Worm (Caenorhabditis elegans) whole organism, L2 larva: ENCODE data around the gene F53A2.3.

Source experiments
- C34F6.9 ChIP-seq: fragments of 150-350 bp; optimal IDR thresholded peaks from 2 replicates; lab custom pipeline; 2014; ENCODE audit warnings: missing biosample characterization, missing genetic modification characterization
- F13H6.1 ChIP-seq: sonication (generic microtip); optimal IDR thresholded peaks from 2 replicates; lab custom pipeline; 2016; ENCODE audit warnings: missing genetic modification characterization, missing compliant biosample characterization
- Y55F3AM.14 ChIP-seq: fragments of 200-800 bp; sonication (Bioruptor generic); optimal IDR thresholded peaks from 2 replicates; lab custom pipeline; 2018; ENCODE audit warnings: mild to moderate bottlenecking, missing genetic modification characterization, missing compliant biosample characterization
- ZK546.5 ChIP-seq: sonication (generic microtip); optimal IDR thresholded peaks from 2 replicates; lab custom pipeline; 2017; ENCODE audit warnings: missing biosample characterization, missing genetic modification characterization
- alr-1 ChIP-seq: fragments of 150-350 bp; optimal IDR thresholded peaks from 2 replicates; lab custom pipeline; 2014; ENCODE audit warnings: missing biosample characterization, missing genetic modification characterization
- aly-2 ChIP-seq: fragments of 150-350 bp; optimal IDR thresholded peaks from 2 replicates; lab custom pipeline; 2014; ENCODE audit warnings: missing biosample characterization, missing genetic modification characterization
- ama-1 ChIP-seq: fragments of 150-350 bp; optimal IDR thresholded peaks from 2 replicates; lab custom pipeline; 2018; ENCODE audit warnings: inconsistent platforms
- blmp-1 ChIP-seq: sonication (generic microtip); optimal IDR thresholded peaks from 2 replicates; lab custom pipeline; 2017; ENCODE audit warnings: missing genetic modification characterization, mild to moderate bottlenecking, missing compliant biosample characterization, antibody characterized with exemption, moderate library complexity; ENCODE audit not compliant: insufficient read depth
- ceh-16 ChIP-seq: fragments of 150-350 bp; optimal IDR thresholded peaks from 2 replicates; lab custom pipeline; 2014; ENCODE audit warnings: missing biosample characterization, missing genetic modification characterization
- crh-2 ChIP-seq: sonication (generic microtip); optimal IDR thresholded peaks from 2 replicates; lab custom pipeline; 2017; ENCODE audit warnings: missing biosample characterization, missing genetic modification characterization
- dmd-4 ChIP-seq: sonication (generic microtip); optimal IDR thresholded peaks from 2 replicates; lab custom pipeline; 2017; ENCODE audit warnings: missing biosample characterization, missing genetic modification characterization
- egl-27 ChIP-seq: sonication (generic microtip); optimal IDR thresholded peaks from 3 replicates; lab custom pipeline; 2017; ENCODE audit warnings: missing biosample characterization, missing genetic modification reagents, missing genetic modification characterization
- elt-1 ChIP-seq: fragments of 150-350 bp; optimal IDR thresholded peaks from 2 replicates; lab custom pipeline; 2014; ENCODE audit warnings: missing biosample characterization, missing genetic modification characterization
- elt-3 ChIP-seq: sonication (generic microtip); optimal IDR thresholded peaks from 2 replicates; lab custom pipeline; 2017; ENCODE audit warnings: missing biosample characterization, missing genetic modification characterization
- fos-1 ChIP-seq: fragments of 150-350 bp; optimal IDR thresholded peaks from 2 replicates; lab custom pipeline; 2014; ENCODE audit warnings: missing biosample characterization, missing genetic modification characterization
- gmeb-1 ChIP-seq: fragments of 150-350 bp; optimal IDR thresholded peaks from 2 replicates; lab custom pipeline; 2014; ENCODE audit warnings: missing biosample characterization, missing genetic modification characterization
- lin-11 ChIP-seq: fragments of 150-350 bp; sonication (generic microtip); optimal IDR thresholded peaks from 2 replicates; lab custom pipeline; 2014; ENCODE audit warnings: missing biosample characterization, missing genetic modification characterization, inconsistent platforms, mixed read lengths
- lsy-2 ChIP-seq, 2 experiments: fragments of 150-350 bp in 1 of 2; sonication (generic microtip) in 1 of 2; optimal IDR thresholded peaks; 2 replicates each; lab custom pipeline; 2014 to 2017; ENCODE audit warnings: missing biosample characterization in 2 of 2, missing genetic modification characterization in 2 of 2
- mbf-1 ChIP-seq: sonication (generic microtip); optimal IDR thresholded peaks from 2 replicates; lab custom pipeline; 2017; ENCODE audit warnings: missing biosample characterization, missing genetic modification characterization
- mdl-1 ChIP-seq, 2 experiments: fragments of 150-350 bp in 1 of 2; sonication (generic microtip) in 1 of 2; optimal IDR thresholded peaks; 2 replicates each; lab custom pipeline; 2017; ENCODE audit warnings: missing biosample characterization in 2 of 2, missing genetic modification characterization in 2 of 2
- nhr-10 ChIP-seq: sonication (generic microtip); optimal IDR thresholded peaks from 2 replicates; lab custom pipeline; 2017; ENCODE audit warnings: missing biosample characterization, missing genetic modification characterization
- nhr-11 ChIP-seq: fragments of 150-350 bp; optimal IDR thresholded peaks from 2 replicates; lab custom pipeline; 2014; ENCODE audit warnings: missing biosample characterization, missing genetic modification characterization
- nhr-129 ChIP-seq: fragments of 150-350 bp; optimal IDR thresholded peaks from 2 replicates; lab custom pipeline; 2014; ENCODE audit warnings: missing biosample characterization, missing genetic modification characterization
- nhr-21 ChIP-seq: fragments of 150-350 bp; optimal IDR thresholded peaks from 2 replicates; lab custom pipeline; 2014; ENCODE audit warnings: missing biosample characterization, missing genetic modification characterization
- nhr-23 ChIP-seq: fragments of 150-350 bp; optimal IDR thresholded peaks from 2 replicates; lab custom pipeline; 2014; ENCODE audit warnings: missing biosample characterization, missing genetic modification reagents, missing genetic modification characterization
- nhr-237 ChIP-seq: fragments of 150-350 bp; optimal IDR thresholded peaks from 2 replicates; lab custom pipeline; 2014; ENCODE audit warnings: missing biosample characterization, missing genetic modification characterization
- nhr-25 ChIP-seq: fragments of 150-350 bp; sonication (generic microtip); optimal IDR thresholded peaks from 3 replicates; lab custom pipeline; 2014; ENCODE audit warnings: missing biosample characterization, missing genetic modification characterization
- nhr-6 ChIP-seq: fragments of 150-350 bp; optimal IDR thresholded peaks from 2 replicates; lab custom pipeline; 2014; ENCODE audit warnings: missing biosample characterization, missing genetic modification characterization
- nhr-77 ChIP-seq: fragments of 150-350 bp; optimal IDR thresholded peaks from 2 replicates; lab custom pipeline; 2014; ENCODE audit warnings: missing biosample characterization, missing genetic modification characterization
- peb-1 ChIP-seq: fragments of 150-350 bp; optimal IDR thresholded peaks from 2 replicates; lab custom pipeline; 2014; ENCODE audit warnings: missing biosample characterization, missing genetic modification characterization
- sem-4 ChIP-seq: fragments of 150-350 bp; optimal IDR thresholded peaks from 2 replicates; lab custom pipeline; 2014; ENCODE audit warnings: missing biosample characterization, missing genetic modification reagents, missing genetic modification characterization
- skn-1 ChIP-seq: sonication (generic microtip); optimal IDR thresholded peaks from 2 replicates; lab custom pipeline; 2017; ENCODE audit warnings: missing biosample characterization, missing genetic modification characterization
- sma-3 ChIP-seq: sonication (generic microtip); optimal IDR thresholded peaks from 2 replicates; lab custom pipeline; 2016; ENCODE audit warnings: missing genetic modification reagents, missing genetic modification characterization, missing compliant biosample characterization
- sma-9 ChIP-seq, 2 experiments: fragments of 150-350 bp in 1 of 2; sonication (generic microtip) in 1 of 2; optimal IDR thresholded peaks; 2 replicates each; lab custom pipeline; 2014 to 2016; ENCODE audit warnings: missing genetic modification characterization in 2 of 2, mild to moderate bottlenecking in 1 of 2, missing biosample characterization in 1 of 2, missing compliant biosample characterization in 1 of 2, missing genetic modification reagents in 1 of 2, moderate library complexity in 1 of 2
- unc-55 ChIP-seq: fragments of 150-350 bp; sonication (generic microtip); optimal IDR thresholded peaks from 3 replicates; lab custom pipeline; 2014; ENCODE audit warnings: missing biosample characterization, missing genetic modification reagents, missing genetic modification characterization
- unc-62 ChIP-seq: fragments of 150-350 bp; optimal IDR thresholded peaks from 2 replicates; lab custom pipeline; 2014; ENCODE audit warnings: missing biosample characterization, missing genetic modification reagents, missing genetic modification characterization
- zag-1 ChIP-seq: fragments of 150-350 bp; optimal IDR thresholded peaks from 2 replicates; lab custom pipeline; 2014; ENCODE audit warnings: missing biosample characterization, missing genetic modification characterization
- ztf-11 ChIP-seq: sonication (generic microtip); optimal IDR thresholded peaks from 2 replicates; lab custom pipeline; 2017; ENCODE audit warnings: missing biosample characterization, missing genetic modification characterization

Gene F53A2.3

DNA sequence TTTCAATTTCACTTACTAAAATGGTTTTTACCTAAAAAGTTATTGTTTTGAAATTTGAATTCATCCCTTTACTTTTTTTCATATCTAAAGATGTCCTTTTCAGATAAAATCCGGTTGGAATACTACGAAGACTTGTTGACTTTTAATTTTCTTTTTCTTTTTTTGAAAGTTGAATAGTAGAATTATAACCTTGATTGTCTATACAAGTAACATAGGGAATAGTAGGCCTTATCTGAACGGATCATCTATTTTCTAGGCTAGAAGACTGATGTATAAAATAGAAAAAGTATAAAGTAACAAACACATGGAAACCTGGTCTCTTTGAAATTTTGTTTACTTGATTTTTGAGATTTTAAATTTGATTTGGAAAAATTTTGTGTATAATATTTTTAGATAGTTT lies 41.3 kb upstream of the F53A2.3 start:
- no peak for TF ChIP-seq crh-2 (tag; lab: Kevin White, UChicago)
- peak; percentile 19 for TF ChIP-seq blmp-1
- TF ChIP-seq mbf-1 (tag; lab: Kevin White, UChicago) = no peak
- TF ChIP-seq ztf-11 (tag; lab: Kevin White, UChicago) = no peak
- peak; percentile 50 for TF ChIP-seq nhr-25

DNA sequence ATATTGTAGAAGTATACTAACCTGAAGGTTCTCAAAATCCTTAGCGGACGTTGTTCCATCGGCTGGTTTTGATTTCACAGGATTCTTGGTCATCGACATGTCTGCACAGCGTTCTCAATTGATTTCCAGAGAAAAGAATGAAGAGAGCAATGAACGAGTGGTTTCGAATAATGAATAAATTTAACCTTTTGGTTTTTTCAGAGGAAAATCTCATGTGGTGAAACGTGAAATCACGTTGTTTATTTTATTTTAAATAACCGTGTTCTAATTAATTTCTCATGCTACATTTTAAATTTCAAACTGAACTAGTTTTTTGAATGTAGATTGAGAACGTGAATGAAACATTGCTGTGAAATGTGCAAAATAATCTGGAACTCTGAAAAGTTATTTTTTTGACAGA lies 40.6 kb upstream of the F53A2.3 start, which contains the start of gene T03F6.6:
Gene T03F6.6 (minus strand): TSS at position 101 of the 400 bp plus-strand sequence.
- TF ChIP-seq nhr-237 (tag; lab: Kevin White, UChicago) = no peak
- no peak for TF ChIP-seq ceh-16

DNA sequence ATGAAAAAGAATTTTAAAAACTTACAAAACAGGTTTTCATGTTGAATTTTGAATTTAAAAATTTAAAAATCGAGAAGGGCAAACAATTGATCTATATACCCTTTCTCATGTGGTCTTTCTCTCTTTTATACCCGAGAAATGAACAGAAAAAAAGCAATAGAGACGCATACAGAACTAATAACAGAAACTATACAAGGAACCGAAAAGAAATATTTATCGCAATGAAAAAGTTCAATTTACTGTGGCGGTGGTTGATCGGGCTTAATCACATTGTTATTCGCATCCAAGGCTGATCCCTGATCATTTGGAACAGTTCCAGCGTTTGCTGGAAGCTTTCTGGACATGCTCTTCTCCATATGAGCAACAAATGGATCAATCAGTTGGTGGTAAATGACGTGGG lies 38.7 kb upstream of the F53A2.3 start, which contains the start of gene T03F6.10:
Gene T03F6.10 (minus strand): TSS at position 101 of the 400 bp plus-strand sequence.
- TF ChIP-seq alr-1 (tag; lab: Kevin White, UChicago) (no peak), lin-11 (tag; lab: Kevin White, UChicago) (no peak), nhr-10 (no peak), nhr-6 (tag; lab: Kevin White, UChicago) (no peak), sma-3 (GFP tag; lab: Kevin White, UChicago) (no peak), nhr-21 (no peak), Y55F3AM.14 (GFP tag; lab: Kevin White, UChicago) (no peak), ama-1 (no peak), elt-1 (no peak), ZK546.5 (tag; lab: Kevin White, UChicago) (no peak), crh-2 (tag; lab: Kevin White, UChicago) (no peak), dmd-4 (tag; lab: Kevin White, UChicago) (no peak), elt-3 (tag; lab: Kevin White, UChicago) (no peak), zag-1 (tag; lab: Kevin White, UChicago) (no peak)
- TF ChIP-seq, all 48 proteins: peak for 0

DNA sequence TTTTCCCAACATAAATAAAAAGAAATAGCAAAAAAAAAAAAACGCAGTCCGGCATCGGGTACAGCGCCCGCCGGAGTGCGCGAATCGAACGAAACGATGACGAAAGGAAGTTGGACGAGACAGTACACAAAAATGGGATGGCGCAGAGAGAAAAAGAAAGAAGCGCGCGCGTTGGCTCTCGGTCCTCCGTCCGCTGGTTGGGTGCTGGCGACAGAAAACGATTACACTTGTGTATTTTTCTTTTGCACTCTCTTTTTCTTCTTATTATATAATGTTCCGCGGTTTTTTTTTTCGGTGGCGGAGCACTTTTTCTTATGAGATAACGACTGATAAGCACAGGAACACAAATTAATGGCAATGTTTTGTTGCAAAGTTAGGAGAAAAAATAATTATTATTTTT lies 37.7 kb upstream of the F53A2.3 start:
- TF ChIP-seq C34F6.9 (tag; lab: Kevin White, UChicago) = peak; percentile 40
- peak in 1 of 2 experiments; percentile 19 for TF ChIP-seq mdl-1 (tag; optimal IDR thresholded peaks at IDR 0.05; lab: Kevin White, UChicago)
- TF ChIP-seq F13H6.1 (tag; lab: Kevin White, UChicago) = peak; percentile 77
- no peak for TF ChIP-seq ZK546.5 (tag; lab: Kevin White, UChicago)
- TF ChIP-seq gmeb-1 (tag; lab: Kevin White, UChicago) = peak; percentile 24
- TF ChIP-seq sma-3 (GFP tag; lab: Kevin White, UChicago) = peak; percentile 32
- peak; percentile 36 for TF ChIP-seq lin-11 (tag; lab: Kevin White, UChicago)
- peak; percentile 13 for TF ChIP-seq zag-1 (tag; lab: Kevin White, UChicago)
- TF ChIP-seq nhr-129 (tag; lab: Kevin White, UChicago) = peak; percentile 24
- TF ChIP-seq peb-1 (tag; lab: Kevin White, UChicago) = no peak
- peak; percentile 86 for TF ChIP-seq fos-1 (tag; lab: Kevin White, UChicago)
- peak; percentile 52 for TF ChIP-seq crh-2 (tag; lab: Kevin White, UChicago)
- TF ChIP-seq unc-55 (GFP tag; lab: Kevin White, UChicago) = peak; percentile 54
- no peak for TF ChIP-seq nhr-25
- peak; percentile 8 to 67 for TF ChIP-seq lsy-2 (tag; optimal IDR thresholded peaks at IDR 0.05; lab: Kevin White, UChicago)
- no peak for TF ChIP-seq aly-2 (tag; lab: Kevin White, UChicago)

DNA sequence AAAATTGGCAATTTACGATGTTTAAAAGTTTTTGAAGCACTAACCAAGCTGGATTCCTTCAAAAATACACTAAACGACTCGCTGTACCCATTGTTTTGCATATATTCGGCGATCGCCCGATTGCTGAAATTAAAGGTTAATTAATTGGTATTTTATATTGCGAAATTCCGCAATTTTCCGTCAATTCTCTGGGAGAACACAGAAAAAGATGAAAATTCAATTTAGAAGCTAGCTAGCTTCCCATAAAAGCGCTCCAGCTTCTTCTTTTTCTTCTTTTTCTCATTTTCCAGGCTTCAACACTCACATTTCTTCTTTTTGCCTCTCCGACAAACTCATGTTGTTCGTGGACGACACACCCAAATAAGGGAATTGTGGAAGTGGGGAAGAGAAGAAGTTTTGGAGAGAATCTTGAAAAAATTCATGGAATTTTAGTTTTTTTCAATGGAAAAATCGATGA lies 36.8 kb upstream of the F53A2.3 start, which contains the start of gene lis-1:
Gene lis-1 (minus strand): TSS at position 407 of the 457 bp plus-strand sequence.
- TF ChIP-seq lsy-2 (tag; optimal IDR thresholded peaks at IDR 0.05; lab: Kevin White, UChicago) (peak in 1 of 2 experiments; percentile 46), unc-62 (GFP tag; lab: Kevin White, UChicago) (no peak)

DNA sequence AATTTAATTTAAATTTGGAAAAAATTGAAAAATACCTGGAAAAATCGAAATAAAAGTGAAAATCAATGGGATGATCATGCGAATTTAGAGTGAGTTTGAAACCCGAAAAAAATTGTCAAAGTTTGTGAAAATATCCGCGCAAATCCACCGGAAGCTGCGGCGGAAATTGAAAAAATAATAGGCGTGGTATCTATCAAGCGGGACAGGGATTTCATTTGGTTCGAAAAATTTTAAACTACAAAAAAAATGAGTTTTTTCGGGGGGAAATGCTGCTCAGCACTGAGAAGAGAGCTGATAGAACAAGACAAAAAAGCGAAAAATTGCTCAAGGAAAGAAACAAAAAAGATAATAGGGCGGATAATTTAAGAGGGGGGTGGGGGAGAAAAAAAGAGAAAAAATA lies 31.4 kb upstream of the F53A2.3 start, which contains the start of gene T03F6.9:
Gene T03F6.9 (minus strand): TSS at position 101 of the 400 bp plus-strand sequence.
- TF ChIP-seq ceh-16 = no peak
- no peak for TF ChIP-seq nhr-11 (tag; lab: Kevin White, UChicago)
- TF ChIP-seq dmd-4 (tag; lab: Kevin White, UChicago) = no peak
- no peak for TF ChIP-seq skn-1 (tag; lab: Kevin White, UChicago)
- TF ChIP-seq mdl-1 (tag; optimal IDR thresholded peaks at IDR 0.05; lab: Kevin White, UChicago) = no peak
- no peak for TF ChIP-seq lin-11 (tag; lab: Kevin White, UChicago)
- no peak for TF ChIP-seq nhr-23 (tag; lab: Kevin White, UChicago)
- no peak for TF ChIP-seq sem-4 (tag; lab: Kevin White, UChicago)
- TF ChIP-seq Y55F3AM.14 (GFP tag; lab: Kevin White, UChicago) = no peak
- no peak for TF ChIP-seq nhr-77 (tag; lab: Kevin White, UChicago)
- TF ChIP-seq sma-9 (GFP tag; optimal IDR thresholded peaks at IDR 0.05; lab: Kevin White, UChicago) = no peak
- no peak for TF ChIP-seq sma-9 (tag; optimal IDR thresholded peaks at IDR 0.05; lab: Kevin White, UChicago)
- no peak for TF ChIP-seq egl-27
